Worm (Caenorhabditis elegans): Measurements from ENCODE around the gene T23D5.3.

DNA sequence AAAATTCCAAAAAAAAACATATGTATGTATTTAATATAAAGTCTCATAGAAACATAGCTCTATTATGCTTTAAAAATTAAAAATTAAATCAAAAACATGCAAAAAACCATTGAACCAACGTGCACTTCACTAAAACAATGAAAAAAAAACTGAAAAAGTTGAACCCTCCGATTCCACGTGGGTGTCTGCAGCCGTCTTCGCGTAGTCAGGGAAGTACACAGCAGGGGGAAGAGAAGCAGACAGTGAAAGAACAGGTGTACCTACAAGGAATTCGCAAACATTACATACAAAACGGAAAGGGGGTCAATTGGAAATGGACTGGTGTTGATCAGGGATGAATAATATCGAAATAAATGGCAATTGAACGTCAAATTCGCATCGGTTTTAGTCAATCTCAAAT is 40.5 kb upstream of the T23D5.3 start:
- no peak for TF ChIP-seq snpc-4 (GFP tag; optimal IDR thresholded peaks at IDR 0.05)
- no peak for TF ChIP-seq snpc-4 (tag; optimal IDR thresholded peaks at IDR 0.05)
- no peak for TF ChIP-seq lsy-27 (tag; optimal IDR thresholded peaks at IDR 0.05; ENCODE audit: borderline replicate concordance, insufficient read depth)

All from whole organism, young adult.